Fruit fly (Drosophila melanogaster) whole organism, wandering third instar larva: ENCODE data around the gene CG6865.

Experiments used
- HLH106 ChIP-seq: fragments of 200-800 bp; optimal IDR thresholded peaks from 3 replicates; lab custom pipeline; 2019; ENCODE audit warnings: missing biosample characterization, mild to moderate bottlenecking, missing genetic modification characterization, moderate library complexity
- Hr78 ChIP-seq: fragments of >200 bp; optimal IDR thresholded peaks from 2 replicates; lab custom pipeline; 2017; ENCODE audit warnings: missing biosample characterization, missing genetic modification characterization
- Vsx2 ChIP-seq: fragments of 200-300, 225-300 bp; sonication (Bioruptor generic); optimal IDR thresholded peaks from 2 replicates; lab custom pipeline; 2018; ENCODE audit warnings: missing biosample characterization, missing genetic modification characterization; ENCODE audit not compliant: partially characterized antibody
- jim ChIP-seq: fragments of 175-275, 200-325 bp; sonication (Bioruptor generic); optimal IDR thresholded peaks from 2 replicates; lab custom pipeline; 2016; ENCODE audit warnings: missing biosample characterization, mild to moderate bottlenecking, missing genetic modification characterization
- usp ChIP-seq: fragments of >200 bp; optimal IDR thresholded peaks from 2 replicates; lab custom pipeline; 2017; ENCODE audit warnings: missing biosample characterization, missing genetic modification characterization
- woc ChIP-seq: sonication (Bioruptor generic); optimal IDR thresholded peaks from 2 replicates; lab custom pipeline; 2016; ENCODE audit warnings: missing biosample characterization, mild to moderate bottlenecking, missing genetic modification characterization

- no peak for TF ChIP-seq Hr78
- no peak for TF ChIP-seq usp (GFP tag; lab: Kevin White, UChicago)
- no peak for TF ChIP-seq woc (GFP tag; lab: Kevin White, UChicago)
- no peak for TF ChIP-seq HLH106
- TF ChIP-seq jim (GFP tag; lab: Kevin White, UChicago): no peak
- TF ChIP-seq Vsx2 (GFP tag; lab: Kevin White, UChicago): no peak
Measured at dm6 chr3L:18842236-18842635, 21.2 kb upstream of the CG6865 start.
